Worm (Caenorhabditis elegans): ENCODE data around the gene Y46G5A.39.
"Not testable (repeated sequence)": the region's sequence is repeated elsewhere in the genome, so short reads cannot be mapped to it uniquely, and the experiment has no call there.

ce11 chrII:12753725-12754124 is at the start of gene Y46G5A.39:
- not testable (repeated sequence) for TF ChIP-seq jun-1 (tag; optimal IDR thresholded peaks at IDR 0.05); nhr-76 (tag; optimal IDR thresholded peaks at IDR 0.05); nhr-12 (tag; optimal IDR thresholded peaks at IDR 0.05); pqm-1 (tag; optimal IDR thresholded peaks at IDR 0.05); fkh-4 (tag; optimal IDR thresholded peaks at IDR 0.05; ENCODE audit: borderline replicate concordance)

All from whole organism, L1 larva.